Fruit fly (Drosophila melanogaster): Measurements from ENCODE around the gene Sec13.

Sec13 gene

DNA sequence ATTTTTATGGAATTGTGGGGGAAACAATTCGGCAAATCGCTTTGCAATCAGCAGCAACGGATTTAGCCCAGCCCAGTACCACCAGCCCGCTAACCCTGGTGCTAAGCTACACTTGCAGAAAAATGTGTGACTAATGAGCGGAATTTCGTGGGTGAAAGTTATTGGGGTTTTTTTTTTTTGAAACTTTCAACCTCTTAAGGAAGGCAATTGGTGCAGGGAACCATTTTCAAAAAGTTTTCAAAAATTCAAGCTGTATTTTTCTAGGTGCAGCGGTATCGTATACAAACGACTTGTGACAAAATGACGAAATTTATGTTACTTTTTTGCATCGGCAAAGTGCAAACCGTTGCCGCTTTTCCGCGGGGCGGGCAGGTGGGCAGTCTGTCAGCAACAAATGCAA is 42.9 kb downstream of the Sec13 start (continued):
- TF ChIP-seq net (GFP tag; optimal IDR thresholded peaks at IDR 0.05) (peak; percentile 3), CG8119 (GFP tag; IDR thresholded peaks at IDR 0.05) (peak; percentile 73), CG15336 (GFP tag; IDR thresholded peaks at IDR 0.05) (peak; percentile 68), CG8319 (GFP tag; optimal IDR thresholded peaks at IDR 0.05) (no peak), salr (GFP tag; optimal IDR thresholded peaks at IDR 0.05) (no peak), CG10631 (GFP tag; optimal IDR thresholded peaks at IDR 0.05) (no peak), Blimp-1 (GFP tag; optimal IDR thresholded peaks at IDR 0.05) (no peak), CG6163 (GFP tag; IDR thresholded peaks at IDR 0.05) (peak; percentile 64; the same call in 2 of the 3 replicates), CG32006 (GFP tag; optimal IDR thresholded peaks at IDR 0.05) (peak; percentile 59), Eip93F (GFP tag; optimal IDR thresholded peaks at IDR 0.05) (no peak), CG6276 (GFP tag; optimal IDR thresholded peaks at IDR 0.05) (peak; percentile 30), Eip75B (GFP tag; optimal IDR thresholded peaks at IDR 0.05) (no peak), dsx (GFP tag; optimal IDR thresholded peaks at IDR 0.05; ENCODE audit: poor library complexity, severe bottlenecking) (no peak), svp (GFP tag) (no peak), CG7368 (GFP tag; optimal IDR thresholded peaks at IDR 0.05) (no peak), Met (GFP tag; optimal IDR thresholded peaks at IDR 0.05) (no peak), dac (GFP tag; optimal IDR thresholded peaks at IDR 0.05) (no peak), fd85E (GFP tag; optimal IDR thresholded peaks at IDR 0.05) (no peak), Lpt (GFP tag; optimal IDR thresholded peaks at IDR 0.05) (peak; percentile 6), lz (GFP tag; optimal IDR thresholded peaks at IDR 0.05) (no peak), CG11902 (GFP tag; optimal IDR thresholded peaks at IDR 0.05) (no peak), CG11294 (GFP tag; IDR thresholded peaks at IDR 0.05) (peak; percentile 51; the same call in 1 of the 2 replicates), OdsH (GFP tag; optimal IDR thresholded peaks at IDR 0.05) (peak; percentile 24), CG3032 (tag; optimal IDR thresholded peaks at IDR 0.05) (no peak), CG10669 (GFP tag; optimal IDR thresholded peaks at IDR 0.05) (no peak), CG6808 (GFP tag; optimal IDR thresholded peaks at IDR 0.05) (no peak), Hr4 (GFP tag; optimal IDR thresholded peaks at IDR 0.05) (peak; percentile 70)

DNA sequence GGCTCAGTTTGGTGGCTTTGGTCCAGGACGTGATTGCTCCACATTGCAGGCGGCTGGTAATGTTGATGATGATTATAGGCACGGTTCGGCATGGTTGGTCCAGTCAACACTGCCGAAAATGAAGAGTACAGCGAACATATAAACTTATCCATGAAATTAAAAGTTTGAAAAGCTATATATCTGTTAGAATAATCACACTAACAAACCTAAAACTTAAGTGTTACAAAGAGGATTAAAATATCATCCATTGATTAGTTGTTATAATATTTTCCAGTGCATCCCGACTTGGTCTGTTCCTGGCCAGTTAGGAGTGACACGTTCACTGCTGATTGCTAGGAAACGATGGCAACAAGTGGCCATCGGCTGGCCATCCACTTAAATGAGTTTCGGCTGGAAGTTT is 43.6 kb downstream of the Sec13 start:
- TF ChIP-seq Smox (GFP tag; optimal IDR thresholded peaks at IDR 0.05), result no peak
- no peak for TF ChIP-seq CG11294 (GFP tag; IDR thresholded peaks at IDR 0.05)
- no peak for TF ChIP-seq Ets21C (GFP tag; optimal IDR thresholded peaks at IDR 0.05)
- no peak for TF ChIP-seq Sox15 (GFP tag; optimal IDR thresholded peaks at IDR 0.05)
- TF ChIP-seq Hr39 (GFP tag; optimal IDR thresholded peaks at IDR 0.05), result no peak
- TF ChIP-seq lz (GFP tag; optimal IDR thresholded peaks at IDR 0.05), result no peak
- peak; percentile 64; the same call in 2 of the 3 replicates for TF ChIP-seq CG8119 (GFP tag; IDR thresholded peaks at IDR 0.05)
- no peak for TF ChIP-seq CG6808 (GFP tag; optimal IDR thresholded peaks at IDR 0.05)
- no peak for TF ChIP-seq Gug (GFP tag; IDR thresholded peaks at IDR 0.05)
- TF ChIP-seq dac (GFP tag; optimal IDR thresholded peaks at IDR 0.05), result no peak
- no peak for TF ChIP-seq CG6792 (GFP tag; optimal IDR thresholded peaks at IDR 0.05)
- no peak for TF ChIP-seq CG8632 (GFP tag; optimal IDR thresholded peaks at IDR 0.05)
- no peak for TF ChIP-seq CG7368 (GFP tag; optimal IDR thresholded peaks at IDR 0.05)
- TF ChIP-seq CG16779 (tag; optimal IDR thresholded peaks at IDR 0.05), result no peak
- peak; percentile 35 for TF ChIP-seq Hr4 (GFP tag; optimal IDR thresholded peaks at IDR 0.05)
- peak; percentile 73 for TF ChIP-seq CG15336 (GFP tag; IDR thresholded peaks at IDR 0.05)
- no peak for TF ChIP-seq CG11762 (GFP tag; optimal IDR thresholded peaks at IDR 0.05; ENCODE audit: insufficient read depth)
- no peak for TF ChIP-seq svp (GFP tag)
- peak; percentile 54 for TF ChIP-seq CG6276 (GFP tag; optimal IDR thresholded peaks at IDR 0.05)
- TF ChIP-seq eg (GFP tag; IDR thresholded peaks at IDR 0.05), result peak; percentile 76
- TF ChIP-seq Eip93F (GFP tag; optimal IDR thresholded peaks at IDR 0.05), result no peak
- no peak for TF ChIP-seq Hr38 (GFP tag; optimal IDR thresholded peaks at IDR 0.05)
- TF ChIP-seq CG6163 (GFP tag; IDR thresholded peaks at IDR 0.05), result 0 out of 3 replicates have a peak, but pooled peaks have one; percentile 18
- no peak for TF ChIP-seq spab (GFP tag; optimal IDR thresholded peaks at IDR 0.05)
- TF ChIP-seq pdm3 (GFP tag; optimal IDR thresholded peaks at IDR 0.05), result peak; percentile 17
- peak; percentile 1 for TF ChIP-seq achi (GFP tag; optimal IDR thresholded peaks at IDR 0.05)
- TF ChIP-seq CG32006 (GFP tag; optimal IDR thresholded peaks at IDR 0.05), result peak; percentile 48
- no peak for TF ChIP-seq esn (GFP tag; optimal IDR thresholded peaks at IDR 0.05)
- TF ChIP-seq topi (GFP tag; optimal IDR thresholded peaks at IDR 0.05), result no peak
- TF ChIP-seq Eip78C (GFP tag), result peak; percentile 47
- TF ChIP-seq vri (GFP tag; optimal IDR thresholded peaks at IDR 0.05), result no peak
- no peak for TF ChIP-seq net (GFP tag; optimal IDR thresholded peaks at IDR 0.05)
- TF ChIP-seq CG8319 (GFP tag; optimal IDR thresholded peaks at IDR 0.05), result no peak
- no peak for TF ChIP-seq Met (GFP tag; optimal IDR thresholded peaks at IDR 0.05)
- TF ChIP-seq OdsH (GFP tag; optimal IDR thresholded peaks at IDR 0.05), result peak; percentile 6
- no peak for TF ChIP-seq Sox14 (GFP tag; optimal IDR thresholded peaks at IDR 0.05)
- TF ChIP-seq CG10631 (GFP tag; optimal IDR thresholded peaks at IDR 0.05), result no peak
- TF ChIP-seq Eip75B (GFP tag; optimal IDR thresholded peaks at IDR 0.05), result no peak
- no peak for TF ChIP-seq CG34406 (GFP tag; optimal IDR thresholded peaks at IDR 0.05)
- TF ChIP-seq salr (GFP tag; optimal IDR thresholded peaks at IDR 0.05), result no peak
- no peak for TF ChIP-seq Sox102F (GFP tag; optimal IDR thresholded peaks at IDR 0.05)

Data from whole organism, prepupa.